Worm (Caenorhabditis elegans) whole organism, L4/young adult: ENCODE results near the gene str-144.

Experiments
- W03F9.2 ChIP-seq: fragments of 150-350 bp; optimal IDR thresholded peaks from 2 replicates; lab custom pipeline; 2014; ENCODE audit warnings: missing biosample characterization, missing genetic modification characterization
- dao-5 ChIP-seq: sonication (generic microtip); optimal IDR thresholded peaks from 2 replicates; lab custom pipeline; 2016; ENCODE audit warnings: missing genotype, missing genetic modification characterization, moderate library complexity, missing compliant biosample characterization
- him-1 ChIP-seq: sonication (generic microtip); optimal IDR thresholded peaks from 2 replicates; lab custom pipeline; 2016; ENCODE audit warnings: missing genotype, missing genetic modification reagents, missing genetic modification characterization, missing compliant biosample characterization

ce11 chrV:8050059-8050677 is 21.8 kb downstream of the str-144 start:
- TF ChIP-seq dao-5 (tag; lab: Kevin White, UChicago) (no peak), W03F9.2 (no peak), him-1 (tag; lab: Kevin White, UChicago) (no peak)
